Fruit fly (Drosophila melanogaster) whole organism, embryonic: ENCODE results near the gene IFT43.
A peak's percentile ranks its signal among the peaks of the same experiment; 100 is the strongest.

ENCODE experiments used
- B-H1 ChIP-seq: fragments of 200-800 bp; sonication (Bioruptor generic); IDR thresholded peaks from 3 replicates; pipeline ENCODE4 v1.3.6; 2022; ENCODE audit warnings: missing biosample characterization, missing genetic modification characterization
- Bteb2 ChIP-seq: fragments of 200-800 bp; sonication (Bioruptor generic); optimal IDR thresholded peaks from 2 replicates; lab custom pipeline; 2016; ENCODE audit warnings: missing biosample characterization, missing genetic modification characterization
- CG11093 ChIP-seq: fragments of 200-800 bp; sonication (Bioruptor generic); IDR thresholded peaks from 3 replicates; pipeline ENCODE4 v1.3.6; 2022; ENCODE audit warnings: missing biosample characterization, missing genetic modification characterization
- CG11456 ChIP-seq: fragments of 200-800 bp; sonication (Bioruptor generic); IDR thresholded peaks from 3 replicates; pipeline ENCODE4 v1.3.6; 2022; ENCODE audit warnings: missing biosample characterization, missing genetic modification characterization
- CG15601 ChIP-seq: fragments of 200-800 bp; sonication (Bioruptor generic); optimal IDR thresholded peaks from 3 replicates; lab custom pipeline; 2019; ENCODE audit warnings: missing biosample characterization, mild to moderate bottlenecking, missing genetic modification characterization, moderate library complexity
- CG17328 ChIP-seq: fragments of 200-800 bp; sonication (Bioruptor generic); IDR thresholded peaks from 2 replicates; pipeline ENCODE4 v1.3.6; 2022; ENCODE audit warnings: missing biosample characterization, missing genetic modification characterization
- CG3065 ChIP-seq: fragments of 200-800 bp; sonication (Bioruptor generic); optimal IDR thresholded peaks from 2 replicates; lab custom pipeline; 2016; ENCODE audit warnings: missing biosample characterization, missing genetic modification characterization
- CG3847 ChIP-seq: fragments of 200-800 bp; sonication (Bioruptor generic); IDR thresholded peaks from 2 replicates; pipeline ENCODE4 v1.3.6; 2022; ENCODE audit warnings: missing biosample characterization, missing genetic modification characterization
- CG4854 ChIP-seq: fragments of 200-800 bp; sonication (Bioruptor generic); optimal IDR thresholded peaks from 2 replicates; lab custom pipeline; 2016; ENCODE audit warnings: missing biosample characterization, missing genetic modification characterization, inconsistent platforms
- CG7271 ChIP-seq: fragments of 200-800 bp; sonication (Bioruptor generic); optimal IDR thresholded peaks from 2 replicates; lab custom pipeline; 2018; ENCODE audit warnings: missing biosample characterization, mild to moderate bottlenecking, missing genetic modification characterization, moderate library complexity
- CG8290 ChIP-seq, 3 experiments: fragments of 200-800 bp; sonication (Bioruptor generic); optimal IDR thresholded peaks; 2 replicates each; lab custom pipeline; 2016 to 2019; ENCODE audit warnings: missing biosample characterization in 3 of 3, missing genetic modification characterization in 3 of 3, mild to moderate bottlenecking in 2 of 3, moderate library complexity in 1 of 3
- CG8478 ChIP-seq: fragments of >200 bp; optimal IDR thresholded peaks from 2 replicates; lab custom pipeline; 2018
- CG9609 ChIP-seq: fragments of 200-800 bp; sonication (Bioruptor generic); optimal IDR thresholded peaks from 3 replicates; lab custom pipeline; 2016; ENCODE audit warnings: missing biosample characterization, missing genetic modification characterization
- CG9727 ChIP-seq: fragments of 200-800 bp; sonication (Bioruptor generic); optimal IDR thresholded peaks from 3 replicates; lab custom pipeline; 2017; ENCODE audit warnings: missing biosample characterization, mild to moderate bottlenecking, missing genetic modification characterization
- CG9876 ChIP-seq: fragments of 200-800 bp; sonication (Bioruptor generic); optimal IDR thresholded peaks from 2 replicates; lab custom pipeline; 2016; ENCODE audit warnings: missing biosample characterization, missing genetic modification characterization
- CG9932 ChIP-seq: fragments of 200-800 bp; sonication (Bioruptor generic); IDR thresholded peaks from 2 replicates; pipeline ENCODE4 v1.3.6; 2022; ENCODE audit warnings: missing biosample characterization, missing genetic modification characterization
- CHES-1-like ChIP-seq: fragments of 200-800 bp; sonication (Bioruptor generic); optimal IDR thresholded peaks from 2 replicates; lab custom pipeline; 2016; ENCODE audit warnings: missing biosample characterization, missing genetic modification characterization
- CrebB ChIP-seq: fragments of 200-800 bp; sonication (Bioruptor generic); optimal IDR thresholded peaks from 3 replicates; lab custom pipeline; 2018; ENCODE audit warnings: missing biosample characterization, mild to moderate bottlenecking, missing genetic modification characterization
- D ChIP-seq, 2 experiments: fragments of 200-800 bp in 1 of 2; fragments of >200 bp in 1 of 2; sonication (Bioruptor generic) in 1 of 2; optimal IDR thresholded peaks; 2 replicates in 1 of 2; 3 replicates in 1 of 2; lab custom pipeline; 2017; ENCODE audit warnings: mild to moderate bottlenecking in 1 of 2, missing biosample characterization in 1 of 2, missing genetic modification characterization in 1 of 2, missing genetic modification reagents in 1 of 2
- D19B ChIP-seq: fragments of 200-800 bp; sonication (Bioruptor generic); optimal IDR thresholded peaks from 2 replicates; lab custom pipeline; 2017; ENCODE audit warnings: missing biosample characterization, mild to moderate bottlenecking, missing genetic modification characterization
- Dfd ChIP-seq, 2 experiments: fragments of >200 bp; optimal IDR thresholded peaks; 2 replicates each; lab custom pipeline; 2017; ENCODE audit warnings: missing biosample characterization in 2 of 2, missing genetic modification characterization in 2 of 2
- Dip3 ChIP-seq: fragments of 200-800 bp; sonication (Bioruptor generic); optimal IDR thresholded peaks from 3 replicates; lab custom pipeline; 2016; ENCODE audit warnings: missing biosample characterization, missing genetic modification characterization
- Fer2 ChIP-seq: fragments of 200-800 bp; sonication (Bioruptor generic); optimal IDR thresholded peaks from 2 replicates; lab custom pipeline; 2018; ENCODE audit warnings: missing biosample characterization, mild to moderate bottlenecking, missing genetic modification characterization, moderate library complexity
- HLH3B ChIP-seq: fragments of 200-800 bp; sonication (Bioruptor generic); IDR thresholded peaks from 2 replicates; pipeline ENCODE4 v1.3.6; 2022; ENCODE audit warnings: missing biosample characterization, missing genetic modification characterization
- Kr ChIP-seq: fragments of 200-800 bp; sonication (Bioruptor generic); optimal IDR thresholded peaks from 2 replicates; lab custom pipeline; 2017; ENCODE audit warnings: missing biosample characterization, mild to moderate bottlenecking, missing genetic modification characterization
- Oaz ChIP-seq: fragments of 200-800 bp; sonication (Bioruptor generic); IDR thresholded peaks from 2 replicates; pipeline ENCODE4 v1.3.6; 2022; ENCODE audit warnings: missing biosample characterization, missing genetic modification characterization
- Pdp1 ChIP-seq, 2 experiments: fragments of 200-800 bp; sonication (Bioruptor generic); optimal IDR thresholded peaks; 3 replicates each; lab custom pipeline; 2016; ENCODE audit warnings: missing biosample characterization in 2 of 2, missing genetic modification characterization in 2 of 2, mild to moderate bottlenecking in 1 of 2, moderate library complexity in 1 of 2
- Trl ChIP-seq, 3 experiments: fragments of >200 bp in 2 of 3; fragments of 200-800 bp in 1 of 3; sonication (Bioruptor generic) in 1 of 3; optimal IDR thresholded peaks; 2 replicates in 1 of 3; 3 replicates in 2 of 3; lab custom pipeline; 2016 to 2017; ENCODE audit warnings: missing biosample characterization in 1 of 3, missing genetic modification characterization in 1 of 3
- Vsx1 ChIP-seq: fragments of 200-800 bp; sonication (Bioruptor generic); optimal IDR thresholded peaks from 2 replicates; lab custom pipeline; 2017; ENCODE audit warnings: missing biosample characterization, mild to moderate bottlenecking, missing genetic modification characterization, missing genetic modification reagents
- chif ChIP-seq, 2 experiments: fragments of 200-800 bp; sonication (Bioruptor generic); optimal IDR thresholded peaks; 3 replicates each; lab custom pipeline; 2016; ENCODE audit warnings: missing biosample characterization in 2 of 2, missing genetic modification characterization in 2 of 2
- crol ChIP-seq: fragments of 200-800 bp; sonication (Bioruptor generic); IDR thresholded peaks from 2 replicates; pipeline ENCODE4 v1.3.6; 2022; ENCODE audit warnings: missing biosample characterization, missing genetic modification characterization
- dmrt11E ChIP-seq: fragments of 200-800 bp; sonication (Bioruptor generic); optimal IDR thresholded peaks from 3 replicates; lab custom pipeline; 2018; ENCODE audit warnings: missing biosample characterization, mild to moderate bottlenecking, missing genetic modification characterization, moderate library complexity
- eve ChIP-seq, 2 experiments: fragments of >200 bp; optimal IDR thresholded peaks; 2 replicates each; lab custom pipeline; 2017; ENCODE audit warnings: missing biosample characterization in 2 of 2, missing genetic modification characterization in 2 of 2
- fd3F ChIP-seq: fragments of 200-800 bp; sonication (Bioruptor generic); optimal IDR thresholded peaks from 2 replicates; lab custom pipeline; 2018; ENCODE audit warnings: missing biosample characterization, mild to moderate bottlenecking, missing genetic modification characterization, moderate library complexity
- grau ChIP-seq: fragments of 200-800 bp; optimal IDR thresholded peaks from 3 replicates; lab custom pipeline; 2019; ENCODE audit warnings: missing biosample characterization, mild to moderate bottlenecking, missing genetic modification characterization, moderate library complexity
- kah ChIP-seq: fragments of 200-800 bp; sonication (Bioruptor generic); optimal IDR thresholded peaks from 2 replicates; lab custom pipeline; 2018; ENCODE audit warnings: missing biosample characterization, mild to moderate bottlenecking, missing genetic modification characterization
- lmd ChIP-seq: fragments of 200-800 bp; sonication (Bioruptor generic); IDR thresholded peaks from 2 replicates; pipeline ENCODE4 v1.3.6; 2022; ENCODE audit warnings: missing biosample characterization, missing genetic modification characterization
- luna ChIP-seq: fragments of 200-800 bp; sonication (Bioruptor generic); optimal IDR thresholded peaks from 2 replicates; lab custom pipeline; 2016; ENCODE audit warnings: missing biosample characterization, missing genetic modification characterization
- oc ChIP-seq: fragments of 200-800 bp; sonication (Bioruptor generic); optimal IDR thresholded peaks from 2 replicates; lab custom pipeline; 2018; ENCODE audit warnings: missing biosample characterization, mild to moderate bottlenecking, missing genetic modification characterization, moderate library complexity
- otp ChIP-seq: fragments of 200-800 bp; sonication (Bioruptor generic); IDR thresholded peaks from 3 replicates; pipeline ENCODE4, ENCODE4 v1.3.6; 2022; ENCODE audit warnings: missing biosample characterization, missing genetic modification characterization
- pfk ChIP-seq: fragments of 200-800 bp; sonication (Bioruptor generic); optimal IDR thresholded peaks from 2 replicates; lab custom pipeline; 2018; ENCODE audit warnings: missing biosample characterization, mild to moderate bottlenecking, missing genetic modification characterization, moderate library complexity
- phol ChIP-seq: fragments of 200-800 bp; sonication (Bioruptor generic); optimal IDR thresholded peaks from 3 replicates; lab custom pipeline; 2018; ENCODE audit warnings: missing biosample characterization, mild to moderate bottlenecking, missing genetic modification characterization, moderate library complexity
- ranshi ChIP-seq: fragments of 200-800 bp; sonication (Bioruptor generic); IDR thresholded peaks from 2 replicates; pipeline ENCODE4 v1.3.6; 2022; ENCODE audit warnings: missing biosample characterization, missing genetic modification characterization
- ro ChIP-seq: fragments of 200-800 bp; sonication (Bioruptor generic); IDR thresholded peaks from 2 replicates; pipeline ENCODE4 v1.3.6; 2022; ENCODE audit warnings: missing biosample characterization, missing genetic modification characterization
- slou ChIP-seq: fragments of 200-800 bp; sonication (Bioruptor generic); optimal IDR thresholded peaks from 3 replicates; lab custom pipeline; 2016; ENCODE audit warnings: missing biosample characterization, missing genetic modification characterization
- sug ChIP-seq: fragments of 200-800 bp; optimal IDR thresholded peaks from 2 replicates; lab custom pipeline; 2019; ENCODE audit warnings: missing biosample characterization, mild to moderate bottlenecking, missing genetic modification characterization, moderate library complexity
- trh ChIP-seq: fragments of 200-800 bp; sonication (Bioruptor generic); optimal IDR thresholded peaks from 2 replicates; lab custom pipeline; 2016; ENCODE audit warnings: missing biosample characterization, missing genetic modification characterization
- ttk ChIP-seq: fragments of 200-800 bp; sonication (Bioruptor generic); IDR thresholded peaks from 2 replicates; pipeline ENCODE4 v2.1.2; 2022; ENCODE audit warnings: missing biosample characterization, missing genetic modification characterization
- tx ChIP-seq: fragments of 200-800 bp; sonication (Bioruptor generic); optimal IDR thresholded peaks from 2 replicates; lab custom pipeline; 2016; ENCODE audit warnings: missing biosample characterization, missing genetic modification characterization
- unc-4 ChIP-seq: fragments of 200-800 bp; sonication (Bioruptor generic); IDR thresholded peaks from 2 replicates; pipeline ENCODE4 v1.3.6; 2022; ENCODE audit warnings: missing biosample characterization, missing genetic modification characterization; ENCODE audit not compliant: partially characterized antibody

The IFT43 gene

DNA sequence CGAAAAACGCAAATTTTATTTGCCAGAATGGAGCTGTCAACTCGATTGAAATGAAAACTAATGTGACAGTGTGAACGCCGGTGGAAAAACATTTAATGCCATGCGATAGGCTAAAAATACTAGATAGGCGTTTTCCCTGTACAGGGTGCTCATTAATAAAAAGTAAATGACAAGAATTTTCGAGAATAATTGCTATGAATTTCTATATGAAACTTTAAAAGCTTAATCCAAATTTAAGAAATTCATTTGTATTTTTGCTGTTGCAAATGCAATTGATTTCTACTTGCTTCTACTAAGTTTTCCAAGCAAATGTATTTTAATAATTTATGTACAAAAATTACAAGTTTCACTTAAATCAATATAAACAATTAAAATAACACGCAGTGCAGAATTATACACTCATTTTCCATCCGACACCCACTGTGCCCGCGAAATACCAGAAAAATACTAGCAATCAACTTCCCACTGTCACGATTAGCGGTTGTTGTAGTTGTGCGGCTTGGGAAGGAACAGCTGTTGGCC is 27.1 kb upstream of the IFT43 start, which contains the start of gene Pih1D1 (continued):
- TF ChIP-seq CG4854 (peak; percentile 84), CG8290 (GFP tag; optimal IDR thresholded peaks at IDR 0.05; lab: Kevin White, UChicago) (peak; percentile 89), CG8290 (tag; optimal IDR thresholded peaks at IDR 0.05; lab: Kevin White, UChicago) (peak in 1 of 2 experiments; percentile 68), ranshi (GFP tag; lab: Robert Waterston, UW) (peak; percentile 95), Dfd (GFP tag; optimal IDR thresholded peaks at IDR 0.05; lab: Kevin White, UChicago) (peak in 1 of 2 experiments; percentile 93), unc-4 (GFP tag; lab: Robert Waterston, UW) (no peak), CG9932 (peak; percentile 97), D (optimal IDR thresholded peaks at IDR 0.05; lab: Kevin White, UChicago) (no peak), D (GFP tag; optimal IDR thresholded peaks at IDR 0.05; lab: Kevin White, UChicago) (peak; percentile 92), CG11093 (GFP tag; lab: Robert Waterston, UW) (peak; percentile 95), fd3F (GFP tag; lab: Kevin White, UChicago) (peak; percentile 92), Pdp1 (GFP tag; optimal IDR thresholded peaks at IDR 0.05; lab: Kevin White, UChicago) (peak; percentile 88 to 95), CrebB (tag; lab: Kevin White, UChicago) (peak; percentile 70), CG9609 (GFP tag; lab: Kevin White, UChicago) (peak; percentile 93), HLH3B (GFP tag; lab: Robert Waterston, UW) (peak; percentile 92), ro (GFP tag; lab: Robert Waterston, UW) (peak; percentile 91), Bteb2 (peak; percentile 92), CG3065 (peak; percentile 76), kah (GFP tag; lab: Kevin White, UChicago) (peak; percentile 78), CG7271 (tag; lab: Kevin White, UChicago) (peak; percentile 72), CG11456 (GFP tag; lab: Robert Waterston, UW) (peak; percentile 95), grau (tag; lab: Kevin White, UChicago) (peak; percentile 95), sug (peak; percentile 96), Fer2 (peak; percentile 93), Dip3 (peak; percentile 94), phol (peak; percentile 98), slou (GFP tag; lab: Kevin White, UChicago) (peak; percentile 97), CG8478 (lab: Kevin White, UChicago) (no peak), CG15601 (tag; lab: Kevin White, UChicago) (no peak), crol (no peak), trh (GFP tag; lab: Kevin White, UChicago) (peak; percentile 90), luna (GFP tag; lab: Kevin White, UChicago) (peak; percentile 71), CG3847 (GFP tag; lab: Robert Waterston, UW) (peak; percentile 96), CG9727 (peak; percentile 98), CG9876 (peak; percentile 88), oc (tag; lab: Kevin White, UChicago) (peak; percentile 83), lmd (GFP tag; lab: Robert Waterston, UW) (peak; percentile 97), chif (GFP tag; optimal IDR thresholded peaks at IDR 0.05; lab: Kevin White, UChicago) (peak; percentile 85 to 95), eve (GFP tag; optimal IDR thresholded peaks at IDR 0.05; lab: Kevin White, UChicago) (peak in 1 of 2 experiments; percentile 63), CHES-1-like (GFP tag; lab: Kevin White, UChicago) (peak; percentile 90), Vsx1 (no peak), B-H1 (GFP tag; lab: Robert Waterston, UW) (peak; percentile 91), dmrt11E (tag; lab: Kevin White, UChicago) (peak; percentile 94), D19B (GFP tag; lab: Kevin White, UChicago) (peak; percentile 90), Oaz (GFP tag; lab: Robert Waterston, UW) (peak; percentile 95), ttk (GFP tag; lab: Robert Waterston, UW) (peak; percentile 94), CG17328 (GFP tag; lab: Robert Waterston, UW) (peak; percentile 91), tx (GFP tag; lab: Kevin White, UChicago) (peak; percentile 93), Trl (optimal IDR thresholded peaks at IDR 0.05; lab: Kevin White, UChicago) (no peak), Trl (GFP tag; optimal IDR thresholded peaks at IDR 0.05; lab: Kevin White, UChicago) (peak; percentile 87), pfk (no peak), otp (GFP tag; lab: Robert Waterston, UW) (peak; percentile 91), Kr (GFP tag; lab: Kevin White, UChicago) (no peak)
